Worm (Caenorhabditis elegans) whole organism, mixed stage, embryonic: ENCODE results near the gene F37H8.6.

Source experiments
- pha-4 ChIP-seq: fragments of 150-350 bp; optimal IDR thresholded peaks from 2 replicates; lab custom pipeline; 2018; ENCODE audit warnings: missing biosample characterization, missing genetic modification reagents, missing genetic modification characterization
- unc-62 ChIP-seq: fragments of 150-350 bp; optimal IDR thresholded peaks from 2 replicates; lab custom pipeline; 2014; ENCODE audit warnings: missing biosample characterization, missing genetic modification reagents, missing genetic modification characterization

ce11 chrII:11155400-11155799 is 21.9 kb downstream of the F37H8.6 start:
- TF ChIP-seq unc-62 (GFP tag; lab: Kevin White, UChicago), result no peak
- TF ChIP-seq pha-4 (tag; lab: Kevin White, UChicago), result no peak
